Fruit fly (Drosophila melanogaster): ENCODE results near the gene CG8534.

- peak; percentile 89 for TF ChIP-seq CG9948 (tag; optimal IDR thresholded peaks at IDR 0.05)
- TF ChIP-seq Snoo (tag; optimal IDR thresholded peaks at IDR 0.05): peak; percentile 92
- TF ChIP-seq CG8159 (tag; optimal IDR thresholded peaks at IDR 0.05): peak; percentile 91
- TF ChIP-seq CG32121 (GFP tag; IDR thresholded peaks at IDR 0.05): peak; percentile 91
- TF ChIP-seq CG4496 (GFP tag; IDR thresholded peaks at IDR 0.05): peak; percentile 97
- TF ChIP-seq Pif1A (GFP tag; optimal IDR thresholded peaks at IDR 0.05): peak; percentile 95
These were observed 41.0 kb upstream of the CG8534 start, which contains the start of gene CG9471 for dm6 chr3R:9771519-9771972.
